Worm (Caenorhabditis elegans): Measurements from ENCODE around the gene ssup-72.

ssup-72 gene

ce11 chrII:6826726-6827125 is 50.3 kb downstream of the ssup-72 start:
- TF ChIP-seq drap-1 (GFP tag; optimal IDR thresholded peaks at IDR 0.05) (no peak), tbx-8 (GFP tag; optimal IDR thresholded peaks at IDR 0.05) (no peak), sptf-1 (tag; optimal IDR thresholded peaks at IDR 0.05) (no peak), flh-1 (GFP tag; optimal IDR thresholded peaks at IDR 0.05) (no peak), mab-5 (tag; optimal IDR thresholded peaks at IDR 0.05) (no peak), elt-3 (tag; optimal IDR thresholded peaks at IDR 0.05) (no peak), ceh-83 (GFP tag; optimal IDR thresholded peaks at IDR 0.05) (no peak), lsy-2 (tag; optimal IDR thresholded peaks at IDR 0.05) (no peak), ces-1 (GFP tag; optimal IDR thresholded peaks at IDR 0.05) (peak; percentile 54), unc-39 (tag; optimal IDR thresholded peaks at IDR 0.05) (no peak), mep-1 (tag; optimal IDR thresholded peaks at IDR 0.05) (no peak), nhr-76 (tag; optimal IDR thresholded peaks at IDR 0.05) (no peak), mls-2 (tag; optimal IDR thresholded peaks at IDR 0.05) (no peak), pha-4 (tag; optimal IDR thresholded peaks at IDR 0.05) (no peak), elt-1 (tag; optimal IDR thresholded peaks at IDR 0.05; ENCODE audit: borderline replicate concordance, insufficient read depth) (no peak), lin-32 (GFP tag; optimal IDR thresholded peaks at IDR 0.05) (no peak), cnd-1 (tag; optimal IDR thresholded peaks at IDR 0.05) (no peak), snpc-4 (tag; optimal IDR thresholded peaks at IDR 0.05) (no peak), ceh-43 (GFP tag; optimal IDR thresholded peaks at IDR 0.05) (no peak), zip-8 (tag; optimal IDR thresholded peaks at IDR 0.05) (no peak), M03D4.4 (tag; optimal IDR thresholded peaks at IDR 0.05) (no peak), lin-13 (tag; optimal IDR thresholded peaks at IDR 0.05) (no peak), nhr-12 (tag; optimal IDR thresholded peaks at IDR 0.05) (no peak), ztf-11 (tag; optimal IDR thresholded peaks at IDR 0.05) (no peak), sem-2 (GFP tag; optimal IDR thresholded peaks at IDR 0.05) (no peak), blmp-1 (tag; optimal IDR thresholded peaks at IDR 0.05) (peak; percentile 76), nhr-237 (tag; optimal IDR thresholded peaks at IDR 0.05) (no peak), nhr-28 (tag; optimal IDR thresholded peaks at IDR 0.05) (no peak), hlh-1 (tag; optimal IDR thresholded peaks at IDR 0.05) (peak; percentile 72), ceh-39 (tag; optimal IDR thresholded peaks at IDR 0.05) (no peak), ham-2 (GFP tag; optimal IDR thresholded peaks at IDR 0.05) (no peak), nhr-2 (tag; optimal IDR thresholded peaks at IDR 0.05) (no peak), unc-62 (GFP tag; optimal IDR thresholded peaks at IDR 0.05) (peak; percentile 7), unc-120 (tag; optimal IDR thresholded peaks at IDR 0.05; ENCODE audit: poor library complexity, severe bottlenecking) (peak; percentile 83), bed-3 (GFP tag; optimal IDR thresholded peaks at IDR 0.05) (no peak)

ce11 chrII:6827388-6827787 is 51.0 kb downstream of the ssup-72 start:
- TF ChIP-seq sem-2 (GFP tag; optimal IDR thresholded peaks at IDR 0.05) (peak; percentile 20), bed-3 (GFP tag; optimal IDR thresholded peaks at IDR 0.05) (peak; percentile 14), cnd-1 (tag; optimal IDR thresholded peaks at IDR 0.05) (peak; percentile 64), flh-1 (GFP tag; optimal IDR thresholded peaks at IDR 0.05) (no peak), nhr-2 (tag; optimal IDR thresholded peaks at IDR 0.05) (peak; percentile 67), ham-2 (GFP tag; optimal IDR thresholded peaks at IDR 0.05) (peak; percentile 72), pha-4 (tag; optimal IDR thresholded peaks at IDR 0.05) (peak; percentile 12), nhr-28 (tag; optimal IDR thresholded peaks at IDR 0.05) (no peak), nhr-237 (tag; optimal IDR thresholded peaks at IDR 0.05) (peak; percentile 34), elt-1 (tag; optimal IDR thresholded peaks at IDR 0.05; ENCODE audit: borderline replicate concordance, insufficient read depth) (peak; percentile 42), mls-2 (tag; optimal IDR thresholded peaks at IDR 0.05) (peak; percentile 68), unc-62 (GFP tag; optimal IDR thresholded peaks at IDR 0.05) (peak; percentile 89), sptf-1 (tag; optimal IDR thresholded peaks at IDR 0.05) (peak; percentile 53), M03D4.4 (tag; optimal IDR thresholded peaks at IDR 0.05) (peak; percentile 21), lin-32 (GFP tag; optimal IDR thresholded peaks at IDR 0.05) (no peak), lsy-2 (tag; optimal IDR thresholded peaks at IDR 0.05) (no peak), mep-1 (tag; optimal IDR thresholded peaks at IDR 0.05) (peak; percentile 51), ces-1 (GFP tag; optimal IDR thresholded peaks at IDR 0.05) (peak; percentile 81), unc-120 (tag; optimal IDR thresholded peaks at IDR 0.05; ENCODE audit: poor library complexity, severe bottlenecking) (peak; percentile 6), blmp-1 (tag; optimal IDR thresholded peaks at IDR 0.05) (no peak), hlh-1 (tag; optimal IDR thresholded peaks at IDR 0.05) (peak; percentile 94)

All from whole organism, mixed stage, embryonic.